Worm (Caenorhabditis elegans): ENCODE data around the gene chil-13.

The chil-13 gene

ce11 chrII:9438853-9439252 is 726 bp upstream of the chil-13 start:
- TF ChIP-seq sem-2 (GFP tag; optimal IDR thresholded peaks at IDR 0.05) = no peak

ce11 chrII:9436009-9436408 is 2.1 kb downstream of the chil-13 start, which contains the start of gene kin-16:
Gene kin-16 (minus strand): TSS chrII:9436109.
- TF ChIP-seq ztf-11 (tag; optimal IDR thresholded peaks at IDR 0.05) (no peak), sptf-1 (tag; optimal IDR thresholded peaks at IDR 0.05) (no peak), nhr-76 (tag; optimal IDR thresholded peaks at IDR 0.05) (no peak), pha-4 (tag; optimal IDR thresholded peaks at IDR 0.05) (no peak), snpc-4 (tag; optimal IDR thresholded peaks at IDR 0.05) (no peak), elt-1 (tag; optimal IDR thresholded peaks at IDR 0.05; ENCODE audit: borderline replicate concordance, insufficient read depth) (no peak), lin-32 (GFP tag; optimal IDR thresholded peaks at IDR 0.05) (no peak), mls-2 (tag; optimal IDR thresholded peaks at IDR 0.05) (no peak), ham-2 (GFP tag; optimal IDR thresholded peaks at IDR 0.05) (no peak), elt-3 (tag; optimal IDR thresholded peaks at IDR 0.05) (no peak), blmp-1 (tag; optimal IDR thresholded peaks at IDR 0.05) (no peak), bed-3 (GFP tag; optimal IDR thresholded peaks at IDR 0.05) (no peak), nhr-12 (tag; optimal IDR thresholded peaks at IDR 0.05) (no peak), ceh-43 (GFP tag; optimal IDR thresholded peaks at IDR 0.05) (no peak), unc-62 (GFP tag; optimal IDR thresholded peaks at IDR 0.05) (no peak), ces-1 (GFP tag; optimal IDR thresholded peaks at IDR 0.05) (no peak), flh-1 (GFP tag; optimal IDR thresholded peaks at IDR 0.05) (no peak)

ce11 chrII:9433609-9434008 is 4.5 kb downstream of the chil-13 start, which contains the start of gene kin-15:
Gene kin-15 (minus strand): TSS chrII:9433709.
- TF ChIP-seq drap-1 (GFP tag; optimal IDR thresholded peaks at IDR 0.05) (no peak), nhr-28 (tag; optimal IDR thresholded peaks at IDR 0.05) (no peak), mls-2 (tag; optimal IDR thresholded peaks at IDR 0.05) (no peak), ceh-39 (tag; optimal IDR thresholded peaks at IDR 0.05) (no peak), nhr-76 (tag; optimal IDR thresholded peaks at IDR 0.05) (no peak), zip-8 (tag; optimal IDR thresholded peaks at IDR 0.05) (no peak), mep-1 (tag; optimal IDR thresholded peaks at IDR 0.05) (no peak), lin-32 (GFP tag; optimal IDR thresholded peaks at IDR 0.05) (no peak), nhr-12 (tag; optimal IDR thresholded peaks at IDR 0.05) (no peak)

ce11 chrII:9431119-9431518 is 7.0 kb downstream of the chil-13 start:
- TF ChIP-seq ces-1 (GFP tag; optimal IDR thresholded peaks at IDR 0.05) (peak; percentile 27), ztf-11 (tag; optimal IDR thresholded peaks at IDR 0.05) (no peak)

ce11 chrII:9427644-9428043 is 10.5 kb downstream of the chil-13 start, which contains the start of gene M176.5:
Gene M176.5 (minus strand): TSS chrII:9427744.
- no peak for TF ChIP-seq lin-32 (GFP tag; optimal IDR thresholded peaks at IDR 0.05)
- no peak for TF ChIP-seq blmp-1 (tag; optimal IDR thresholded peaks at IDR 0.05)
- TF ChIP-seq tbx-8 (GFP tag; optimal IDR thresholded peaks at IDR 0.05) = no peak

- TF ChIP-seq nhr-76 (tag; optimal IDR thresholded peaks at IDR 0.05) (no peak), nhr-2 (tag; optimal IDR thresholded peaks at IDR 0.05) (no peak), mep-1 (tag; optimal IDR thresholded peaks at IDR 0.05) (no peak), flh-1 (GFP tag; optimal IDR thresholded peaks at IDR 0.05) (no peak), ham-2 (GFP tag; optimal IDR thresholded peaks at IDR 0.05) (no peak), unc-39 (tag; optimal IDR thresholded peaks at IDR 0.05) (no peak), ceh-39 (tag; optimal IDR thresholded peaks at IDR 0.05) (no peak), cnd-1 (tag; optimal IDR thresholded peaks at IDR 0.05) (no peak)
Observed at ce11 chrII:9426076-9426475, 12.1 kb downstream of the chil-13 start, which contains the start of gene M176.10. Gene M176.10 (minus strand): TSS chrII:9426176.

ce11 chrII:9421969-9422368 is 16.2 kb downstream of the chil-13 start, which contains the start of gene M176.11:
Gene M176.11 (plus strand): TSS chrII:9422269.
- TF ChIP-seq blmp-1 (tag; optimal IDR thresholded peaks at IDR 0.05) (no peak), nhr-76 (tag; optimal IDR thresholded peaks at IDR 0.05) (no peak), flh-1 (GFP tag; optimal IDR thresholded peaks at IDR 0.05) (no peak)

Measured in whole organism, mixed stage, embryonic.